Comparison of ENCODE assay signal across 5 worm cellular contexts in genomic region chrIV:14001782-14002181, ce11.
TF ChIP-seq lines count a peak whose summit lies in the region.

No protein-coding gene starts in this region.

TF ChIP-seq in whole organism, L1 larva, 84 proteins besides CTCF, POLR2A, EP300 and RAD21:
- TF ChIP-seq unc-130 (tag; optimal IDR thresholded peaks at IDR 0.05; lab: Kevin White, UChicago) (no peak), efl-1 (optimal IDR thresholded peaks at IDR 0.05; lab: Kevin White, UChicago) (no peak), efl-1 (GFP tag; optimal IDR thresholded peaks at IDR 0.05 in 1 of 2; lab: Kevin White, UChicago) (peak in 1 of 2 experiments; percentile 22), isw-1 (GFP tag; IDR thresholded peaks at IDR 0.05; lab: Robert Waterston, UW) (no peak), hpl-2 (GFP tag; optimal IDR thresholded peaks at IDR 0.05; lab: Kevin White, UChicago) (no peak), fkh-10 (GFP tag; optimal IDR thresholded peaks at IDR 0.05; lab: Kevin White, UChicago) (peak; percentile 92), nhr-47 (tag; optimal IDR thresholded peaks at IDR 0.05; lab: Kevin White, UChicago) (no peak), ama-1 (optimal IDR thresholded peaks at IDR 0.05; lab: Kevin White, UChicago) (no peak), egl-13 (tag; optimal IDR thresholded peaks at IDR 0.05; lab: Kevin White, UChicago) (no peak)

TF ChIP-seq in whole organism, L2 larva, 48 proteins besides CTCF, POLR2A, EP300 and RAD21:
- no peak for TF ChIP-seq ztf-4 (tag; optimal IDR thresholded peaks at IDR 0.05; lab: Kevin White, UChicago)
- TF ChIP-seq R02D3.7 (tag; optimal IDR thresholded peaks at IDR 0.05; lab: Kevin White, UChicago) = no peak
- no peak for TF ChIP-seq ceh-16 (tag; optimal IDR thresholded peaks at IDR 0.05; lab: Kevin White, UChicago)
- TF ChIP-seq sem-4 (tag; optimal IDR thresholded peaks at IDR 0.05; lab: Kevin White, UChicago) = peak; percentile 3
TF ChIP-seq in whole organism, L2 larva: peak in this region for 1.

TF ChIP-seq in whole organism, L3 larva, 47 proteins besides CTCF, POLR2A, EP300 and RAD21:
- TF ChIP-seq egl-27 (tag; optimal IDR thresholded peaks at IDR 0.05; lab: Kevin White, UChicago) (no peak), fkh-10 (GFP tag; optimal IDR thresholded peaks at IDR 0.05; lab: Kevin White, UChicago) (peak; percentile 55), elt-2 (tag; optimal IDR thresholded peaks at IDR 0.05; lab: Kevin White, UChicago) (no peak)

TF ChIP-seq in whole organism, L4 larva, 104 proteins besides CTCF, POLR2A, EP300 and RAD21:
- no peak for TF ChIP-seq nhr-6 (tag; optimal IDR thresholded peaks at IDR 0.05; lab: Kevin White, UChicago)
- no peak for TF ChIP-seq snpc-1.2 (GFP tag; IDR thresholded peaks at IDR 0.05; lab: Robert Waterston, UW)
- TF ChIP-seq daf-12 (tag; optimal IDR thresholded peaks at IDR 0.05; lab: Kevin White, UChicago) = no peak
- no peak for TF ChIP-seq nhr-25 (tag; optimal IDR thresholded peaks at IDR 0.05; lab: Kevin White, UChicago; ENCODE audit: borderline replicate concordance, insufficient read depth)
- TF ChIP-seq R02D3.7 (tag; optimal IDR thresholded peaks at IDR 0.05; lab: Kevin White, UChicago) = no peak
- no peak for TF ChIP-seq zag-1 (tag; optimal IDR thresholded peaks at IDR 0.05; lab: Kevin White, UChicago)
- TF ChIP-seq aha-1 (tag; lab: Kevin White, UChicago) = peak; percentile 19
- TF ChIP-seq duxl-1 (tag; optimal IDR thresholded peaks at IDR 0.05; lab: Kevin White, UChicago; ENCODE audit: poor library complexity) = no peak
- peak; percentile 70 for TF ChIP-seq fkh-10 (GFP tag; optimal IDR thresholded peaks at IDR 0.05; lab: Kevin White, UChicago)
- peak; percentile 50 for TF ChIP-seq ces-1 (GFP tag; optimal IDR thresholded peaks at IDR 0.05; lab: Kevin White, UChicago)

TF ChIP-seq in whole organism, mixed stage, embryonic, 35 proteins besides CTCF, POLR2A, EP300 and RAD21:
- TF ChIP-seq nhr-28 (tag; optimal IDR thresholded peaks at IDR 0.05; lab: Kevin White, UChicago) (no peak), ces-1 (GFP tag; optimal IDR thresholded peaks at IDR 0.05; lab: Kevin White, UChicago) (peak; percentile 15)

Comparison
In these comparisons a context has a peak if more than half of its experiments do, and no peak if none do; other contexts are left out.
1. Of the 29 proteins assayed by ChIP-seq in both whole organism, L4 larva and whole organism, L1 larva: peak only in whole organism, L4 larva: aha-1 and ces-1; only in whole organism, L1 larva: none; in both: fkh-10; in neither: 26.